Worm (Caenorhabditis elegans) whole organism, L4 larva: ENCODE data around the gene F40E10.5.

Experiments used
- lir-3 ChIP-seq: sonication (generic microtip); optimal IDR thresholded peaks from 2 replicates; lab custom pipeline; 2016; ENCODE audit warnings: mild to moderate bottlenecking, missing genetic modification characterization, missing compliant biosample characterization
- lsy-2 ChIP-seq, 2 experiments: fragments of 150-350 bp in 1 of 2; sonication (generic microtip) in 1 of 2; optimal IDR thresholded peaks; 2 replicates each; lab custom pipeline; 2014 to 2017; ENCODE audit warnings: missing biosample characterization in 2 of 2, missing genetic modification characterization in 2 of 2

- no peak for TF ChIP-seq lsy-2 (tag; optimal IDR thresholded peaks at IDR 0.05; lab: Kevin White, UChicago)
- no peak for TF ChIP-seq lir-3 (tag; lab: Kevin White, UChicago)
Measured at ce11 chrX:14736220-14736619, 34.6 kb downstream of the F40E10.5 start.
